In genomic region chr3L:21389758-21390157, dm6 we compare ENCODE assay signal across 4 fruit fly cellular contexts.
TF ChIP-seq lines count a peak whose summit lies in the region.

No protein-coding gene starts in this region.

- no peak for TF ChIP-seq CTCF in whole organism, embryonic (GFP tag; optimal IDR thresholded peaks at IDR 0.05; lab: Kevin White, UChicago)

TF ChIP-seq in whole organism, adult, 20 proteins besides CTCF, POLR2A, EP300 and RAD21:
- TF ChIP-seq tj (GFP tag; optimal IDR thresholded peaks at IDR 0.05; lab: Kevin White, UChicago) (peak; percentile 93), CG5204 (GFP tag; optimal IDR thresholded peaks at IDR 0.05; lab: Kevin White, UChicago) (no peak), pad (GFP tag; optimal IDR thresholded peaks at IDR 0.05; lab: Kevin White, UChicago) (no peak)

TF ChIP-seq in whole organism, embryonic, 481 proteins besides CTCF, POLR2A, EP300 and RAD21:
- TF ChIP-seq sens (GFP tag; lab: Kevin White, UChicago), result peak; percentile 19
- no peak for TF ChIP-seq CG11456 (GFP tag; IDR thresholded peaks at IDR 0.05; lab: Robert Waterston, UW)
- no peak for TF ChIP-seq CG12391 (tag; optimal IDR thresholded peaks at IDR 0.05; lab: Kevin White, UChicago)
- TF ChIP-seq CG1529 (GFP tag; optimal IDR thresholded peaks at IDR 0.05; lab: Kevin White, UChicago), result no peak
- peak; percentile 30 for TF ChIP-seq corto (GFP tag; optimal IDR thresholded peaks at IDR 0.05; lab: Kevin White, UChicago)
- no peak for TF ChIP-seq CG7963 (GFP tag; IDR thresholded peaks at IDR 0.05; lab: Robert Waterston, UW; ENCODE audit: partially characterized antibody)
- no peak for TF ChIP-seq CG7987 (GFP tag; optimal IDR thresholded peaks at IDR 0.05; lab: Kevin White, UChicago)
- no peak for TF ChIP-seq CG12942 (GFP tag; optimal IDR thresholded peaks at IDR 0.05; lab: Kevin White, UChicago)
- TF ChIP-seq HmgZ (tag; optimal IDR thresholded peaks at IDR 0.05; lab: Kevin White, UChicago), result no peak
- TF ChIP-seq dmrt11E (tag; optimal IDR thresholded peaks at IDR 0.05; lab: Kevin White, UChicago), result no peak

TF ChIP-seq in whole organism, prepupa, 60 proteins besides CTCF, POLR2A, EP300 and RAD21:
- TF ChIP-seq esn (GFP tag; optimal IDR thresholded peaks at IDR 0.05; lab: Kevin White, UChicago), result peak; percentile 0
- TF ChIP-seq CG34406 (GFP tag; optimal IDR thresholded peaks at IDR 0.05; lab: Kevin White, UChicago), result peak; percentile 2
- TF ChIP-seq CG9139 (GFP tag; optimal IDR thresholded peaks at IDR 0.05; lab: Kevin White, UChicago), result no peak
- peak; percentile 24 for TF ChIP-seq Met (GFP tag; optimal IDR thresholded peaks at IDR 0.05; lab: Kevin White, UChicago)
- no peak for TF ChIP-seq CG8319 (GFP tag; optimal IDR thresholded peaks at IDR 0.05; lab: Kevin White, UChicago)
- TF ChIP-seq Sox102F (GFP tag; optimal IDR thresholded peaks at IDR 0.05; lab: Kevin White, UChicago), result peak; percentile 45
- TF ChIP-seq Hr39 (GFP tag; optimal IDR thresholded peaks at IDR 0.05; lab: Kevin White, UChicago), result peak; percentile 20
- TF ChIP-seq Hr38 (GFP tag; optimal IDR thresholded peaks at IDR 0.05; lab: Kevin White, UChicago), result no peak
- TF ChIP-seq CG11294 (GFP tag; IDR thresholded peaks at IDR 0.05; lab: Robert Waterston, UW), result no peak
- TF ChIP-seq CG15336 (GFP tag; IDR thresholded peaks at IDR 0.05; lab: Robert Waterston, UW), result no peak
- no peak for TF ChIP-seq OdsH (GFP tag; optimal IDR thresholded peaks at IDR 0.05; lab: Kevin White, UChicago)
- no peak for TF ChIP-seq CG32006 (GFP tag; optimal IDR thresholded peaks at IDR 0.05; lab: Kevin White, UChicago)
- no peak for TF ChIP-seq fd85E (GFP tag; optimal IDR thresholded peaks at IDR 0.05; lab: Kevin White, UChicago)
- TF ChIP-seq fkh (GFP tag; optimal IDR thresholded peaks at IDR 0.05; lab: Kevin White, UChicago), result no peak
- TF ChIP-seq Eip78C (GFP tag; lab: Kevin White, UChicago), result peak; percentile 26
- no peak for TF ChIP-seq CG3032 (tag; optimal IDR thresholded peaks at IDR 0.05; lab: Kevin White, UChicago)
- peak; percentile 58 for TF ChIP-seq svp (GFP tag; lab: Kevin White, UChicago)
- TF ChIP-seq CG11762 (GFP tag; optimal IDR thresholded peaks at IDR 0.05; lab: Kevin White, UChicago; ENCODE audit: insufficient read depth), result no peak
- TF ChIP-seq Sox15 (GFP tag; optimal IDR thresholded peaks at IDR 0.05; lab: Kevin White, UChicago), result no peak
- no peak for TF ChIP-seq Lpt (GFP tag; optimal IDR thresholded peaks at IDR 0.05; lab: Kevin White, UChicago)
- TF ChIP-seq acj6 (GFP tag; optimal IDR thresholded peaks at IDR 0.05; lab: Kevin White, UChicago), result no peak
- TF ChIP-seq CG6276 (GFP tag; optimal IDR thresholded peaks at IDR 0.05; lab: Kevin White, UChicago), result no peak
- TF ChIP-seq CG10669 (GFP tag; optimal IDR thresholded peaks at IDR 0.05; lab: Kevin White, UChicago), result no peak
- no peak for TF ChIP-seq achi (GFP tag; optimal IDR thresholded peaks at IDR 0.05; lab: Kevin White, UChicago)
- peak; percentile 1 for TF ChIP-seq CG31627 (GFP tag; optimal IDR thresholded peaks at IDR 0.05; lab: Kevin White, UChicago)
- no peak for TF ChIP-seq salr (GFP tag; optimal IDR thresholded peaks at IDR 0.05; lab: Kevin White, UChicago)

TF ChIP-seq in whole organism, wandering third instar larva, 38 proteins besides CTCF, POLR2A, EP300 and RAD21:
- TF ChIP-seq jim (GFP tag; optimal IDR thresholded peaks at IDR 0.05; lab: Kevin White, UChicago) (peak; percentile 17), HLH106 (tag; optimal IDR thresholded peaks at IDR 0.05; lab: Kevin White, UChicago) (no peak), Rel (GFP tag; optimal IDR thresholded peaks at IDR 0.05; lab: Kevin White, UChicago) (no peak), Rel (tag; optimal IDR thresholded peaks at IDR 0.05; lab: Kevin White, UChicago) (no peak), fru (GFP tag; optimal IDR thresholded peaks at IDR 0.05; lab: Kevin White, UChicago) (peak; percentile 9), OdsH (GFP tag; optimal IDR thresholded peaks at IDR 0.05; lab: Kevin White, UChicago) (no peak), psq (GFP tag; optimal IDR thresholded peaks at IDR 0.05; lab: Kevin White, UChicago) (peak; percentile 20), br (GFP tag; optimal IDR thresholded peaks at IDR 0.05; lab: Kevin White, UChicago) (no peak), ey (GFP tag; optimal IDR thresholded peaks at IDR 0.05; lab: Kevin White, UChicago) (no peak), Myc (optimal IDR thresholded peaks at IDR 0.05; lab: Kevin White, UChicago) (no peak), pan (optimal IDR thresholded peaks at IDR 0.05; lab: Kevin White, UChicago) (no peak), usp (GFP tag; optimal IDR thresholded peaks at IDR 0.05; lab: Kevin White, UChicago) (no peak), CrebA (GFP tag; optimal IDR thresholded peaks at IDR 0.05; lab: Kevin White, UChicago; ENCODE audit: borderline replicate concordance) (peak; percentile 39), CG9705 (GFP tag; optimal IDR thresholded peaks at IDR 0.05; lab: Kevin White, UChicago) (no peak), woc (GFP tag; optimal IDR thresholded peaks at IDR 0.05; lab: Kevin White, UChicago) (no peak)
TF ChIP-seq in whole organism, wandering third instar larva: peak in this region for 4.
